Fruit fly (Drosophila melanogaster) whole organism, adult: ENCODE measurements around the gene Tak1.

Source experiments
- CG11617 ChIP-seq: fragments of 200-800 bp; sonication (Bioruptor generic); optimal IDR thresholded peaks from 2 replicates; lab custom pipeline; 2017; ENCODE audit warnings: mild to moderate bottlenecking, missing biosample characterization, missing genetic modification reagents, missing genetic modification characterization
- CG12768 ChIP-seq: fragments of 200-800 bp; sonication (Bioruptor generic); optimal IDR thresholded peaks from 2 replicates; lab custom pipeline; 2017; ENCODE audit warnings: missing biosample characterization, missing genetic modification characterization, mild to moderate bottlenecking, moderate library complexity, missing genetic modification reagents
- CG14711 ChIP-seq: fragments of 200-800 bp; sonication (Bioruptor generic); optimal IDR thresholded peaks from 2 replicates; lab custom pipeline; 2018; ENCODE audit warnings: missing biosample characterization, mild to moderate bottlenecking, missing genetic modification characterization, moderate library complexity
- CG1620 ChIP-seq: fragments of 200-800 bp; sonication (Bioruptor generic); optimal IDR thresholded peaks from 2 replicates; lab custom pipeline; 2016; ENCODE audit warnings: missing biosample characterization, missing genetic modification characterization
- CG33017 ChIP-seq: fragments of 200-800 bp; sonication (Bioruptor generic); optimal IDR thresholded peaks from 2 replicates; lab custom pipeline; 2018; ENCODE audit warnings: missing biosample characterization, mild to moderate bottlenecking, missing genetic modification characterization, moderate library complexity
- CG5204 ChIP-seq: fragments of 200-800 bp; sonication (Bioruptor generic); optimal IDR thresholded peaks from 2 replicates; lab custom pipeline; 2016; ENCODE audit warnings: missing biosample characterization, missing genetic modification characterization
- CG7045 ChIP-seq: fragments of 200-800 bp; sonication (Bioruptor generic); optimal IDR thresholded peaks from 2 replicates; lab custom pipeline; 2017; ENCODE audit warnings: missing biosample characterization, mild to moderate bottlenecking, missing genetic modification characterization
- CG7101 ChIP-seq: fragments of 200-800 bp; sonication (Bioruptor generic); optimal IDR thresholded peaks from 2 replicates; lab custom pipeline; 2018; ENCODE audit warnings: missing biosample characterization, mild to moderate bottlenecking, missing genetic modification characterization, moderate library complexity
- Clk ChIP-seq: fragments of 200-800 bp; sonication (Bioruptor generic); optimal IDR thresholded peaks from 2 replicates; lab custom pipeline; 2017; ENCODE audit warnings: missing biosample characterization, missing genetic modification characterization
- Crg-1 ChIP-seq: fragments of 200-800 bp; sonication (Bioruptor generic); optimal IDR thresholded peaks from 2 replicates; lab custom pipeline; 2016; ENCODE audit warnings: missing biosample characterization, missing genetic modification characterization
- Hr96 ChIP-seq: fragments of 200-800 bp; sonication (Bioruptor generic); optimal IDR thresholded peaks from 2 replicates; lab custom pipeline; 2016; ENCODE audit warnings: missing biosample characterization, missing genetic modification characterization
- Mnt ChIP-seq: fragments of 200-800 bp; sonication (Bioruptor generic); optimal IDR thresholded peaks from 2 replicates; lab custom pipeline; 2016; ENCODE audit warnings: missing biosample characterization, mild to moderate bottlenecking, missing genetic modification characterization
- bab1 ChIP-seq: fragments of 200-800 bp; sonication (Bioruptor generic); optimal IDR thresholded peaks from 3 replicates; lab custom pipeline; 2019; ENCODE audit warnings: missing biosample characterization, mild to moderate bottlenecking, missing genetic modification characterization, moderate library complexity
- cic ChIP-seq: fragments of 200-800 bp; sonication (Bioruptor generic); optimal IDR thresholded peaks from 2 replicates; lab custom pipeline; 2017; ENCODE audit warnings: missing biosample characterization, mild to moderate bottlenecking, missing genetic modification characterization, moderate library complexity
- cnc ChIP-seq, 2 experiments: fragments of >200 bp; optimal IDR thresholded peaks; 2 replicates each; lab custom pipeline; 2017
- kay ChIP-seq: fragments of 200-800 bp; sonication (Bioruptor generic); peaks from one replicate; lab custom pipeline; 2016; ENCODE audit warnings: missing biosample characterization, missing genetic modification characterization, borderline replicate concordance
- ovo ChIP-seq: fragments of 200-800 bp; sonication (Bioruptor generic); optimal IDR thresholded peaks from 2 replicates; lab custom pipeline; 2016; ENCODE audit warnings: missing biosample characterization, missing genetic modification characterization
- pad ChIP-seq: fragments of 200-800 bp; sonication (Bioruptor generic); optimal IDR thresholded peaks from 3 replicates; lab custom pipeline; 2017; ENCODE audit warnings: missing biosample characterization, missing genetic modification characterization, mild to moderate bottlenecking, moderate library complexity, missing genetic modification reagents
- tj ChIP-seq: fragments of 200-800 bp; sonication (Bioruptor generic); optimal IDR thresholded peaks from 3 replicates; lab custom pipeline; 2017; ENCODE audit warnings: missing biosample characterization, mild to moderate bottlenecking, missing genetic modification characterization, moderate library complexity
- toe ChIP-seq: fragments of 200-800 bp; sonication (Bioruptor generic); optimal IDR thresholded peaks from 2 replicates; lab custom pipeline; 2016; ENCODE audit warnings: missing biosample characterization, missing genetic modification characterization

Gene Tak1

dm6 chrX:20519049-20519448 is 5.7 kb downstream of the Tak1 start:
- TF ChIP-seq Clk (GFP tag; lab: Kevin White, UChicago) (no peak), CG7045 (peak; percentile 19), CG5204 (GFP tag; lab: Kevin White, UChicago) (peak; percentile 43), Hr96 (GFP tag; lab: Kevin White, UChicago) (peak; percentile 53), toe (GFP tag; lab: Kevin White, UChicago) (peak; percentile 24), cic (GFP tag; lab: Kevin White, UChicago) (no peak), Mnt (GFP tag; lab: Kevin White, UChicago) (no peak), CG11617 (GFP tag; lab: Kevin White, UChicago) (no peak), CG7101 (tag; lab: Kevin White, UChicago) (peak; percentile 47), CG14711 (tag; lab: Kevin White, UChicago) (peak; percentile 29), CG33017 (tag; lab: Kevin White, UChicago) (no peak)

dm6 chrX:20518210-20518609 is 6.5 kb downstream of the Tak1 start:
- no peak for TF ChIP-seq CG7101 (tag; lab: Kevin White, UChicago)
- TF ChIP-seq bab1, result no peak
- no peak for TF ChIP-seq toe (GFP tag; lab: Kevin White, UChicago)
- no peak for TF ChIP-seq cnc (optimal IDR thresholded peaks at IDR 0.05; lab: Kevin White, UChicago)
- TF ChIP-seq pad, result no peak
- TF ChIP-seq CG11617 (GFP tag; lab: Kevin White, UChicago), result no peak
- TF ChIP-seq CG33017 (tag; lab: Kevin White, UChicago), result no peak
- TF ChIP-seq CG7045, result no peak

- TF ChIP-seq CG11617 (GFP tag; lab: Kevin White, UChicago) (peak; percentile 19), CG14711 (tag; lab: Kevin White, UChicago) (peak; percentile 14), CG7045 (peak; percentile 11), CG12768 (GFP tag; lab: Kevin White, UChicago) (peak; percentile 17), tj (GFP tag; lab: Kevin White, UChicago) (peak; percentile 32), Crg-1 (GFP tag; lab: Kevin White, UChicago) (no peak), Mnt (GFP tag; lab: Kevin White, UChicago) (peak; percentile 41), toe (GFP tag; lab: Kevin White, UChicago) (no peak), bab1 (peak; percentile 55), ovo (GFP tag; lab: Kevin White, UChicago) (peak; percentile 30), pad (peak; percentile 14), cnc (optimal IDR thresholded peaks at IDR 0.05; lab: Kevin White, UChicago) (no peak), CG7101 (tag; lab: Kevin White, UChicago) (peak; percentile 47), CG33017 (tag; lab: Kevin White, UChicago) (no peak), CG1620 (GFP tag; lab: Kevin White, UChicago) (no peak), Hr96 (GFP tag; lab: Kevin White, UChicago) (no peak)
Measured at dm6 chrX:20511382-20511853, 13.3 kb downstream of the Tak1 start, which contains the start of gene CG1812. TSS of gene CG1812 (plus strand) at chrX:20511544.

dm6 chrX:20510540-20510939 is 14.2 kb downstream of the Tak1 start, which contains the start of gene RhoGAP19D:
TSS of gene RhoGAP19D (minus strand) at chrX:20510694.
- TF ChIP-seq Hr96 (GFP tag; lab: Kevin White, UChicago) (peak; percentile 73), CG12768 (GFP tag; lab: Kevin White, UChicago) (peak; percentile 8), Clk (GFP tag; lab: Kevin White, UChicago) (no peak), bab1 (peak; percentile 72), CG5204 (GFP tag; lab: Kevin White, UChicago) (no peak), ovo (GFP tag; lab: Kevin White, UChicago) (peak; percentile 73), cnc (optimal IDR thresholded peaks at IDR 0.05; lab: Kevin White, UChicago) (no peak), CG11617 (GFP tag; lab: Kevin White, UChicago) (no peak), Crg-1 (GFP tag; lab: Kevin White, UChicago) (peak; percentile 84), CG33017 (tag; lab: Kevin White, UChicago) (no peak), toe (GFP tag; lab: Kevin White, UChicago) (peak; percentile 61), CG7045 (peak; percentile 13), CG14711 (tag; lab: Kevin White, UChicago) (peak; percentile 46), CG7101 (tag; lab: Kevin White, UChicago) (peak; percentile 67), cic (GFP tag; lab: Kevin White, UChicago) (peak; percentile 29), pad (peak; percentile 62), tj (GFP tag; lab: Kevin White, UChicago) (no peak), Mnt (GFP tag; lab: Kevin White, UChicago) (peak; percentile 75), CG1620 (GFP tag; lab: Kevin White, UChicago) (peak; percentile 90), kay (GFP tag; lab: Kevin White, UChicago) (no peak)

- TF ChIP-seq CG5204 (GFP tag; lab: Kevin White, UChicago), result no peak
- peak; percentile 49 for TF ChIP-seq tj (GFP tag; lab: Kevin White, UChicago)
Measured at dm6 chrX:20509535-20510424, 14.9 kb downstream of the Tak1 start.

dm6 chrX:20507785-20508184 is 16.9 kb downstream of the Tak1 start:
- TF ChIP-seq CG11617 (GFP tag; lab: Kevin White, UChicago) (no peak), Clk (GFP tag; lab: Kevin White, UChicago) (no peak), kay (GFP tag; lab: Kevin White, UChicago) (no peak), tj (GFP tag; lab: Kevin White, UChicago) (no peak), CG33017 (tag; lab: Kevin White, UChicago) (no peak), toe (GFP tag; lab: Kevin White, UChicago) (no peak), ovo (GFP tag; lab: Kevin White, UChicago) (no peak), CG1620 (GFP tag; lab: Kevin White, UChicago) (no peak), CG7101 (tag; lab: Kevin White, UChicago) (no peak), CG7045 (no peak), Crg-1 (GFP tag; lab: Kevin White, UChicago) (no peak), CG5204 (GFP tag; lab: Kevin White, UChicago) (no peak), CG12768 (GFP tag; lab: Kevin White, UChicago) (no peak), CG14711 (tag; lab: Kevin White, UChicago) (no peak), bab1 (no peak)
